Fruit fly (Drosophila melanogaster): Measurements from ENCODE around the gene CG6184.

CG6184 gene

dm6 chr3R:19612908-19613431, 44.7 kb downstream of the CG6184 start, which contains the start of gene CG16727:
TSS of gene CG16727 (plus strand) at chr3R:19613381.
- no peak for TF ChIP-seq CG17801 (GFP tag; optimal IDR thresholded peaks at IDR 0.05; ENCODE audit: partially characterized antibody)

dm6 chr3R:19609925-19610324, 47.7 kb downstream of the CG6184 start, which contains the start of gene CG17752:
TSS of gene CG17752 (plus strand) at chr3R:19610225.
- TF ChIP-seq CG17801 (GFP tag; optimal IDR thresholded peaks at IDR 0.05; ENCODE audit: partially characterized antibody) = no peak

dm6 chr3R:19606954-19607353, 50.7 kb downstream of the CG6184 start, which contains the start of gene CG17751:
TSS of gene CG17751 (plus strand) at chr3R:19607254.
- TF ChIP-seq CG17801 (GFP tag; optimal IDR thresholded peaks at IDR 0.05; ENCODE audit: partially characterized antibody) = no peak

dm6 chr3R:19602996-19603395, 54.7 kb downstream of the CG6184 start, which contains the start of gene CG7342:
TSS of gene CG7342 (plus strand) at chr3R:19603375.
- TF ChIP-seq CG17801 (GFP tag; optimal IDR thresholded peaks at IDR 0.05; ENCODE audit: partially characterized antibody) = no peak
